Fruit fly (Drosophila melanogaster) whole organism, wandering third instar larva: ENCODE measurements around the gene CG17199.
A peak's percentile ranks its signal among the peaks of the same experiment; 100 is the strongest.

Source experiments
- fru ChIP-seq: fragments of 200-800 bp; sonication (Bioruptor generic); optimal IDR thresholded peaks from 3 replicates; lab custom pipeline; 2016; ENCODE audit warnings: missing biosample characterization, mild to moderate bottlenecking, missing genetic modification characterization
- usp ChIP-seq: fragments of >200 bp; optimal IDR thresholded peaks from 2 replicates; lab custom pipeline; 2017; ENCODE audit warnings: missing biosample characterization, missing genetic modification characterization

DNA sequence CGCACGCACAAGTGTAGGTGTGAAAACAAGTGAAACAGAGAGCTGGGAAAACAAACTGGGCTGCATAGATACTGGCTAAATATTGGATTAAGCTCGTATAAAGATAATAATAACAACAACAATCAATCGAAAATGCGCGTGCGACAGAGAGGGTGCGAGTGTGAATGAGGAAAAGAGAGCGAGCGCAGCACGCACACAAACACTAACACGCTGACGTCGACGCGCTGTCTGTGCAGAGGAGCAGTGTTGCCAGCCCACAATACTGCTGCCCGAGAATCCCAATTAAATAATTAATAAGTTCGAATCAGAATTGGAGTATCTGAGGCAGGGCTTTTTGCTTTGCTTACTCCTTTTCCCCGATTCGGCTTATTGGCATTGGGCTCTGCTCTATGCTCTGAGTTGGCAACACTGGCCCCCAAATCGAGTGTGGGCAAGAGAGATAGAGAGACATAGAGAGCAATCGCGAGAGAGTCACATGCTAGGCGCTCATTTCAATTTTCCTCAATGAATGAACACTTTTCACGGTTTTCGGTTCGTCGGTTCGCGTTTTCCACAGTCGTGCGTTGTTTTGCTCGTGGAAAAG, 43.5 kb upstream of the CG17199 start:
- TF ChIP-seq fru (GFP tag; lab: Kevin White, UChicago) (peak; percentile 90), usp (GFP tag; lab: Kevin White, UChicago) (no peak)
